Fruit fly (Drosophila melanogaster): ENCODE data around the gene CG14717.

DNA sequence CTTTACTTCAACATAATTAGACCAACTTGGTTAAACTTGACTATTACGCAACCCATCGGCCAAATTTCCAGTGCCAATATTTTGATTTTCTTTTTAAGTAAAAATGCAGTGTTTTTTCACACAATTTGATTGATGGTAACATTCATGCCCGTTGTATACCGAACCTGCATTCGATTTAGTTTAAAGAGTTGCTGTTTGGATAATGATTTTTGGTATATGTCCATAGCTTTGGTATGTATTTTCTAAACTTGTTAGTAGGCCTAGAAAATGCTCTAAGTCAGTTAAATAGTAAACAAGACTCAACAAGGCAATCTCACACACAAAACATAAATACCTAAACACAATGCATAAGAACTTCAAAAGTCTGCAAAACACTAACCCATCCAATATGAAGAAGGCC lies 7.4 kb downstream of the CG14717 start, which contains the start of gene I-t:
- TF ChIP-seq CTCF (optimal IDR thresholded peaks at IDR 0.05) (no peak), CG8478 (optimal IDR thresholded peaks at IDR 0.05) (no peak)
